Fruit fly (Drosophila melanogaster) whole organism, embryonic: ENCODE data around the gene Fcp3C.

Source experiments
- CG13894 ChIP-seq: fragments of 200-800 bp; sonication (Bioruptor generic); optimal IDR thresholded peaks from 3 replicates; lab custom pipeline; 2018; ENCODE audit warnings: missing biosample characterization, mild to moderate bottlenecking, missing genetic modification characterization, moderate library complexity
- CG14710 ChIP-seq: fragments of 200-800 bp; sonication (Bioruptor generic); optimal IDR thresholded peaks from 3 replicates; lab custom pipeline; 2019; ENCODE audit warnings: missing biosample characterization, mild to moderate bottlenecking, missing genetic modification characterization, moderate library complexity
- CG15696 ChIP-seq: fragments of 200-800 bp; sonication (Bioruptor generic); optimal IDR thresholded peaks from 2 replicates; lab custom pipeline; 2019; ENCODE audit warnings: missing biosample characterization, mild to moderate bottlenecking, missing genetic modification characterization, moderate library complexity
- CG1602 ChIP-seq: fragments of 200-800 bp; sonication (Bioruptor generic); optimal IDR thresholded peaks from 3 replicates; lab custom pipeline; 2016; ENCODE audit warnings: missing biosample characterization, missing genetic modification characterization
- CG2202 ChIP-seq: fragments of 200-800 bp; sonication (Bioruptor generic); optimal IDR thresholded peaks from 2 replicates; lab custom pipeline; 2018; ENCODE audit warnings: missing biosample characterization, mild to moderate bottlenecking, missing genetic modification characterization
- CG3726 ChIP-seq: fragments of 200-800 bp; sonication (Bioruptor generic); IDR thresholded peaks from 3 replicates; pipeline ENCODE4, ENCODE4 v1.3.6; 2022; ENCODE audit warnings: missing biosample characterization, missing genetic modification characterization
- CG3847 ChIP-seq: fragments of 200-800 bp; sonication (Bioruptor generic); IDR thresholded peaks from 2 replicates; pipeline ENCODE4 v1.3.6; 2022; ENCODE audit warnings: missing biosample characterization, missing genetic modification characterization
- CG4360 ChIP-seq: fragments of 200-800 bp; sonication (Bioruptor generic); IDR thresholded peaks from 2 replicates; pipeline ENCODE4 v1.3.6; 2022; ENCODE audit warnings: missing biosample characterization, missing genetic modification characterization
- CG4854 ChIP-seq: fragments of 200-800 bp; sonication (Bioruptor generic); optimal IDR thresholded peaks from 2 replicates; lab custom pipeline; 2016; ENCODE audit warnings: missing biosample characterization, missing genetic modification characterization, inconsistent platforms
- CG6813 ChIP-seq: fragments of 200-800 bp; sonication (Bioruptor generic); optimal IDR thresholded peaks from 2 replicates; lab custom pipeline; 2017; ENCODE audit warnings: missing biosample characterization, missing genetic modification characterization, mild to moderate bottlenecking, moderate library complexity, missing genetic modification reagents
- CG7372 ChIP-seq: fragments of 200-800 bp; sonication (Bioruptor generic); IDR thresholded peaks from 2 replicates; pipeline ENCODE4 v1.3.6; 2022; ENCODE audit warnings: missing biosample characterization, missing genetic modification characterization
- CG7745 ChIP-seq: fragments of 200-800 bp; sonication (Bioruptor generic); optimal IDR thresholded peaks from 2 replicates; lab custom pipeline; 2018; ENCODE audit warnings: missing biosample characterization, mild to moderate bottlenecking, missing genetic modification characterization, moderate library complexity
- CG7786 ChIP-seq: fragments of 200-800 bp; sonication (Bioruptor generic); optimal IDR thresholded peaks from 2 replicates; lab custom pipeline; 2016; ENCODE audit warnings: missing biosample characterization, missing genetic modification characterization
- CG7963 ChIP-seq: fragments of 200-800 bp; sonication (Bioruptor generic); IDR thresholded peaks from 3 replicates; pipeline ENCODE4 v1.3.6; 2022; ENCODE audit warnings: missing biosample characterization, missing genetic modification characterization; ENCODE audit not compliant: partially characterized antibody
- CG8359 ChIP-seq: fragments of 200-800 bp; sonication (Bioruptor generic); optimal IDR thresholded peaks from 2 replicates; lab custom pipeline; 2017; ENCODE audit warnings: missing biosample characterization, mild to moderate bottlenecking, missing genetic modification characterization, borderline replicate concordance
- CG8765 ChIP-seq: fragments of 200-800 bp; sonication (Bioruptor generic); IDR thresholded peaks from 2 replicates; pipeline ENCODE4 v1.3.6; 2022; ENCODE audit warnings: missing biosample characterization, missing genetic modification characterization
- CG8924 ChIP-seq: fragments of 200-800 bp; optimal IDR thresholded peaks from 3 replicates; lab custom pipeline; 2019; ENCODE audit warnings: missing biosample characterization, mild to moderate bottlenecking, missing genetic modification characterization, moderate library complexity
- CG8944 ChIP-seq: fragments of 200-800 bp; sonication (Bioruptor generic); optimal IDR thresholded peaks from 3 replicates; lab custom pipeline; 2016; ENCODE audit warnings: missing biosample characterization, missing genetic modification characterization
- CTCF ChIP-seq: fragments of 200-800 bp; sonication (Bioruptor generic); optimal IDR thresholded peaks from 2 replicates; lab custom pipeline; 2017; ENCODE audit warnings: missing biosample characterization, mild to moderate bottlenecking, missing genetic modification characterization, moderate library complexity
- Dfd ChIP-seq, 2 experiments: fragments of >200 bp; optimal IDR thresholded peaks; 2 replicates each; lab custom pipeline; 2017; ENCODE audit warnings: missing biosample characterization in 2 of 2, missing genetic modification characterization in 2 of 2
- Drgx ChIP-seq: fragments of 200-800 bp; sonication (Bioruptor generic); IDR thresholded peaks from 2 replicates; pipeline ENCODE4 v1.3.6; 2022; ENCODE audit warnings: missing biosample characterization, missing genetic modification characterization
- Elba2 ChIP-seq: fragments of 200-800 bp; sonication (Bioruptor generic); optimal IDR thresholded peaks from 3 replicates; lab custom pipeline; 2016; ENCODE audit warnings: missing biosample characterization, missing genetic modification characterization
- Hr3 ChIP-seq: fragments of 200-800 bp; sonication (Bioruptor generic); optimal IDR thresholded peaks from 3 replicates; lab custom pipeline; 2016; ENCODE audit warnings: missing biosample characterization, missing genetic modification characterization
- NC2α ChIP-seq: fragments of 200-800 bp; sonication (Bioruptor generic); optimal IDR thresholded peaks from 2 replicates; lab custom pipeline; 2016; ENCODE audit warnings: missing biosample characterization, missing genetic modification characterization
- Ptx1 ChIP-seq: fragments of 200-800 bp; sonication (Bioruptor generic); IDR thresholded peaks from 2 replicates; pipeline ENCODE4 v1.3.6; 2022; ENCODE audit warnings: missing biosample characterization, missing genetic modification characterization
- Six4 ChIP-seq: fragments of 200-800 bp; sonication (Bioruptor generic); optimal IDR thresholded peaks from 2 replicates; lab custom pipeline; 2016; ENCODE audit warnings: missing biosample characterization, missing genetic modification characterization
- Sox102F ChIP-seq: fragments of 200-800 bp; sonication (Bioruptor generic); optimal IDR thresholded peaks from 2 replicates; lab custom pipeline; 2018; ENCODE audit warnings: missing biosample characterization, mild to moderate bottlenecking, missing genetic modification characterization, moderate library complexity
- Vsx1 ChIP-seq: fragments of 200-800 bp; sonication (Bioruptor generic); optimal IDR thresholded peaks from 2 replicates; lab custom pipeline; 2017; ENCODE audit warnings: missing biosample characterization, mild to moderate bottlenecking, missing genetic modification characterization, missing genetic modification reagents
- YL-1 ChIP-seq: fragments of 200-800 bp; sonication (Bioruptor generic); optimal IDR thresholded peaks from 3 replicates; lab custom pipeline; 2017; ENCODE audit warnings: missing biosample characterization, mild to moderate bottlenecking, missing genetic modification characterization
- bigmax ChIP-seq: fragments of 200-800 bp; sonication (Bioruptor generic); optimal IDR thresholded peaks from 2 replicates; lab custom pipeline; 2018; ENCODE audit warnings: missing biosample characterization, mild to moderate bottlenecking, missing genetic modification characterization
- bsh ChIP-seq, 2 experiments: fragments of 200-800 bp; sonication (Bioruptor generic); optimal IDR thresholded peaks; 2 replicates each; lab custom pipeline; 2017 to 2018; ENCODE audit warnings: mild to moderate bottlenecking in 2 of 2, missing biosample characterization in 2 of 2, missing genetic modification characterization in 2 of 2, moderate library complexity in 1 of 2
- chm ChIP-seq: fragments of 200-800 bp; sonication (Bioruptor generic); IDR thresholded peaks from 2 replicates; pipeline ENCODE4 v1.3.6; 2022; ENCODE audit warnings: missing biosample characterization, missing genetic modification characterization
- chn ChIP-seq: fragments of 200-800 bp; sonication (Bioruptor generic); optimal IDR thresholded peaks from 2 replicates; lab custom pipeline; 2016; ENCODE audit warnings: missing biosample characterization, missing genetic modification characterization
- ci ChIP-seq: fragments of 200-800 bp; sonication (Bioruptor generic); IDR thresholded peaks from 3 replicates; pipeline ENCODE4 v1.3.6; 2022; ENCODE audit warnings: missing biosample characterization, missing genetic modification characterization
- corto ChIP-seq: fragments of 200-800 bp; sonication (Bioruptor generic); optimal IDR thresholded peaks from 2 replicates; lab custom pipeline; 2016; ENCODE audit warnings: missing biosample characterization, mild to moderate bottlenecking, missing genetic modification characterization, moderate library complexity
- dm ChIP-seq: fragments of 200-800 bp; sonication (Bioruptor generic); optimal IDR thresholded peaks from 3 replicates; lab custom pipeline; 2016; ENCODE audit warnings: missing biosample characterization, missing genetic modification characterization
- ems ChIP-seq: fragments of 200-800 bp; sonication (Bioruptor generic); optimal IDR thresholded peaks from 3 replicates; lab custom pipeline; 2016; ENCODE audit warnings: missing biosample characterization, missing genetic modification characterization
- en ChIP-seq: fragments of 200-800 bp; sonication (Bioruptor generic); optimal IDR thresholded peaks from 2 replicates; lab custom pipeline; 2016; ENCODE audit warnings: missing biosample characterization, missing genetic modification characterization
- gem ChIP-seq: fragments of 200-800 bp; sonication (Bioruptor generic); optimal IDR thresholded peaks from 2 replicates; lab custom pipeline; 2019; ENCODE audit warnings: missing biosample characterization, mild to moderate bottlenecking, missing genetic modification characterization, moderate library complexity
- grn ChIP-seq: fragments of 200-800 bp; sonication (Bioruptor generic); optimal IDR thresholded peaks from 3 replicates; lab custom pipeline; 2017; ENCODE audit warnings: missing biosample characterization, missing genetic modification characterization
- ind ChIP-seq: fragments of 200-800 bp; sonication (Bioruptor generic); optimal IDR thresholded peaks from 3 replicates; lab custom pipeline; 2016; ENCODE audit warnings: missing biosample characterization, missing genetic modification characterization
- kah ChIP-seq: fragments of 200-800 bp; sonication (Bioruptor generic); optimal IDR thresholded peaks from 2 replicates; lab custom pipeline; 2018; ENCODE audit warnings: missing biosample characterization, mild to moderate bottlenecking, missing genetic modification characterization
- mld ChIP-seq: fragments of 200-800 bp; sonication (Bioruptor generic); IDR thresholded peaks from 3 replicates; pipeline ENCODE4 v1.3.6; 2022; ENCODE audit warnings: missing biosample characterization, missing genetic modification characterization; ENCODE audit not compliant: partially characterized antibody
- pum ChIP-seq: fragments of 200-800 bp; sonication (Bioruptor generic); optimal IDR thresholded peaks from 2 replicates; lab custom pipeline; 2016; ENCODE audit warnings: missing biosample characterization, missing genetic modification characterization
- pzg ChIP-seq: fragments of 200-800 bp; sonication (Bioruptor generic); optimal IDR thresholded peaks from 3 replicates; lab custom pipeline; 2018; ENCODE audit warnings: missing biosample characterization, mild to moderate bottlenecking, missing genetic modification characterization, moderate library complexity
- row ChIP-seq: fragments of 200-800 bp; sonication (Bioruptor generic); IDR thresholded peaks from 3 replicates; pipeline ENCODE4 v1.3.6; 2022; ENCODE audit warnings: missing biosample characterization, missing genetic modification characterization
- scrt ChIP-seq: fragments of 200-800 bp; sonication (Bioruptor generic); optimal IDR thresholded peaks from 2 replicates; lab custom pipeline; 2018; ENCODE audit warnings: missing biosample characterization, mild to moderate bottlenecking, missing genetic modification characterization, moderate library complexity
- sens ChIP-seq: fragments of 200-800 bp; sonication (Bioruptor generic); peaks from one replicate; lab custom pipeline; 2016; ENCODE audit warnings: missing biosample characterization, missing genetic modification characterization
- slbo ChIP-seq: fragments of 200-800 bp; sonication (Bioruptor generic); IDR thresholded peaks from 2 replicates; pipeline ENCODE4 v1.3.6; 2022; ENCODE audit warnings: missing biosample characterization, missing genetic modification characterization
- tgo ChIP-seq: fragments of 200-800 bp; sonication (Bioruptor generic); IDR thresholded peaks from 3 replicates; pipeline ENCODE4 v1.3.6; 2022; ENCODE audit warnings: missing biosample characterization, missing genetic modification characterization
- tio ChIP-seq: fragments of 200-800 bp; sonication (Bioruptor generic); optimal IDR thresholded peaks from 2 replicates; lab custom pipeline; 2017; ENCODE audit warnings: missing biosample characterization, missing genetic modification characterization, inconsistent platforms

Gene Fcp3C

DNA sequence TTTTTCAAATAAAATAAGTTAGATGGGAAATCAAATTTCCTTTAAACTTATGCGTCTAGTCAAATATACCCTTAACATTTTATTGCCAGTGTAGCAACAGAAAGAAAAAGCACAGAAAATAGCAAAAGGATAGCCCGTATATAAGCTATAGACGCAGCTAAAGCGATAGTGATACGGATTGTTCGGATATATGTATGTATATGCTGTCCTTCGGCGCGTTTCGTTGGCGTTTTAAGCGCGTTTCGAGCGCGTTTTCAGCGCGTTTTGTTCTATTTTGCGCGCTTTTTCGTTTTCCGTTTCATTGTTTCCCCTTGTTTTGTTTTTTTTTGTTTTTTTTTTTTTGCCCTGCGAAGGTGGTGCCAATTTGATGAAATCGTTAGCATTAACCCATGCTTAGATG is 46.7 kb downstream of the Fcp3C start:
- TF ChIP-seq row (GFP tag; lab: Robert Waterston, UW) (0 out of 3 replicates have a peak, but pooled peaks have one; percentile 1), CG8359 (GFP tag; lab: Kevin White, UChicago) (peak; percentile 94), CG7745 (tag; lab: Kevin White, UChicago) (no peak), Vsx1 (GFP tag; lab: Kevin White, UChicago) (no peak), corto (GFP tag; lab: Kevin White, UChicago) (no peak), bigmax (GFP tag; lab: Kevin White, UChicago) (no peak), Hr3 (GFP tag; lab: Kevin White, UChicago) (no peak), slbo (GFP tag; lab: Robert Waterston, UW) (no peak)

DNA sequence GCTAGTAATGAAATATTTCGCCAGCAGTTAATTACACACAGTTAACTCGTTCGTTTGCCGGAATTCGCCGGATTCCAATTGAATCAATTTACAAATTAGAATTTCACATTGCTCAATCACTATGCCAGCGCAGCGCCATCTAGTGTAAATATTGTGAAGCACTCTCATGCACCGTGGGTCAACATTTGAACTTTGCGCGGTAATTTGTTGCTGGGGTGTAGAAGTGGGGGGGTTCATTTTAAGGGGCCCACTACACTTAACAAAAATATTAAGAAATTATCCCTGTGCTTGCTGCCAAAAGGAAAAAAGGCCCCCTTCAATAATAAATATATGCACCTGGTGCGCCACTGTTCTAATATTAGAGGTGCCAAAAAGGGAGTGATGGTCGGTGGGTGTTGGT is 50.6 kb downstream of the Fcp3C start:
- TF ChIP-seq Ptx1 (GFP tag; lab: Robert Waterston, UW) (no peak), scrt (no peak), grn (GFP tag; lab: Kevin White, UChicago) (no peak), ems (GFP tag; lab: Kevin White, UChicago) (no peak), CG4854 (no peak), Elba2 (GFP tag; lab: Kevin White, UChicago) (no peak), en (GFP tag; lab: Kevin White, UChicago) (no peak), ci (GFP tag; lab: Robert Waterston, UW) (0 out of 3 replicates have a peak, but pooled peaks have one; percentile 51), Six4 (no peak), Dfd (GFP tag; optimal IDR thresholded peaks at IDR 0.05; lab: Kevin White, UChicago) (no peak), CG6813 (GFP tag; lab: Kevin White, UChicago) (no peak), tio (GFP tag; lab: Kevin White, UChicago) (no peak), chm (GFP tag; lab: Robert Waterston, UW) (no peak), CG7372 (GFP tag; lab: Robert Waterston, UW) (no peak), CG3726 (GFP tag; lab: Robert Waterston, UW) (no peak), sens (GFP tag; lab: Kevin White, UChicago) (peak; percentile 19), mld (no peak), tgo (GFP tag; lab: Robert Waterston, UW) (no peak), gem (tag; lab: Kevin White, UChicago) (peak; percentile 6), ind (GFP tag; lab: Kevin White, UChicago) (no peak), CG14710 (tag; lab: Kevin White, UChicago) (no peak), CG2202 (tag; lab: Kevin White, UChicago) (no peak), CG4360 (no peak), pum (GFP tag; lab: Kevin White, UChicago) (peak; percentile 9), CG15696 (tag; lab: Kevin White, UChicago) (no peak), row (GFP tag; lab: Robert Waterston, UW) (peak; percentile 33; the same call in 1 of the 3 replicates), kah (no peak), pzg (GFP tag; lab: Kevin White, UChicago) (no peak), CG8924 (no peak), bsh (GFP tag; optimal IDR thresholded peaks at IDR 0.05; lab: Kevin White, UChicago) (peak in 1 of 2 experiments; percentile 10), CG3847 (GFP tag; lab: Robert Waterston, UW) (no peak), dm (no peak), CG13894 (tag; lab: Kevin White, UChicago) (no peak), Drgx (GFP tag; lab: Robert Waterston, UW) (no peak), CTCF (peak; percentile 82), CG8765 (GFP tag; lab: Robert Waterston, UW) (no peak), NC2α (GFP tag; lab: Kevin White, UChicago) (no peak), CG8944 (no peak), YL-1 (GFP tag; lab: Kevin White, UChicago) (no peak), chn (GFP tag; lab: Kevin White, UChicago) (no peak), CG1602 (GFP tag; lab: Kevin White, UChicago) (no peak), Sox102F (GFP tag; lab: Kevin White, UChicago) (peak; percentile 15), CG7963 (GFP tag; lab: Robert Waterston, UW) (no peak), CG7786 (no peak)
